Worm (Caenorhabditis elegans): ENCODE results near the gene tag-290.

- TF ChIP-seq aly-1 (tag; optimal IDR thresholded peaks at IDR 0.05) (peak; percentile 54), tbx-11 (GFP tag; IDR thresholded peaks at IDR 0.05) (peak; percentile 73), pes-1 (GFP tag; IDR thresholded peaks at IDR 0.05) (peak; percentile 88), ets-7 (tag; optimal IDR thresholded peaks at IDR 0.05) (peak; percentile 38), B0310.2 (tag; optimal IDR thresholded peaks at IDR 0.05) (peak; percentile 64), ama-1 (optimal IDR thresholded peaks at IDR 0.05) (no peak), tbx-37 (GFP tag; conservative IDR thresholded peaks at IDR 0.05) (peak; percentile 82), tra-4 (tag; optimal IDR thresholded peaks at IDR 0.05) (peak; percentile 59), scrt-1 (GFP tag; IDR thresholded peaks at IDR 0.05) (no peak; the same call in 1 of the 2 replicates)
Measured at ce11 chrV:11610481-11610880, 2.6 kb upstream of the tag-290 start, which contains the start of gene sas-5.

All from whole organism, early embryonic.